Fruit fly (Drosophila melanogaster) S2 (cell line): ENCODE data around the gene emei.

Experiments used
- CG8478 ChIP-seq: fragments of >200 bp; optimal IDR thresholded peaks from 2 replicates; lab custom pipeline; 2018
- CTCF ChIP-seq, 2 experiments: fragments of >200 bp; optimal IDR thresholded peaks; 2 replicates each; lab custom pipeline; 2018

DNA sequence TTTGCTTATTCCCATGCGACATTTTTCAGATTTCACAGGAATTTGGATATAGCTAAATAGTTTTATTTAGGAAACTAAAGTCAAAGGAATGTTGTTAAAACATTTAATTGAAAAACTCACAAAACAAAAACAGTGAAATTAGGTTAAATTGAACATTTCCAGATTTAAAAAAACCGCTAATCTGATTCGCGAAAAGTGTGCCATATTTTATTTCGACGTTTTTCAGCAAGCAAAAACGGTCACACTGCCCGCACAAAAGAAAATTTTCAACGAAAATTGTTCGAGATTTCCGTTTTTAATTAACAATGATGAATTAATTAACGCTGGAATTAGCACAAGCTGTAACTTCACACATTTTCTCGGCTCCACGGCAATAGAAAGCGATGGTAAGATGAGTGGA, at the start of gene emei, which contains the start of gene CG34012:
- no peak for TF ChIP-seq CG8478 (lab: Kevin White, UChicago)
- TF ChIP-seq CTCF (optimal IDR thresholded peaks at IDR 0.05; lab: Kevin White, UChicago): no peak
